Fruit fly (Drosophila melanogaster): ENCODE data around the gene ppk19.

The ppk19 gene

dm6 chr3R:29723048-29723656 is 50.9 kb downstream of the ppk19 start, which contains the start of gene Pcd (continued):
- TF ChIP-seq YL-1 (GFP tag; optimal IDR thresholded peaks at IDR 0.05) = peak; percentile 9
- no peak for TF ChIP-seq HmgD (GFP tag; optimal IDR thresholded peaks at IDR 0.05)
- 0 out of 2 replicates have a peak, but pooled peaks have one; percentile 27 for TF ChIP-seq CG17328 (GFP tag; IDR thresholded peaks at IDR 0.05)
- TF ChIP-seq CG10274 (GFP tag; optimal IDR thresholded peaks at IDR 0.05) = no peak
- TF ChIP-seq pho (GFP tag; optimal IDR thresholded peaks at IDR 0.05) = no peak
- peak; percentile 96 for TF ChIP-seq chinmo (GFP tag; IDR thresholded peaks at IDR 0.05; ENCODE audit: partially characterized antibody)
- peak; percentile 88 for TF ChIP-seq Dp (GFP tag; optimal IDR thresholded peaks at IDR 0.05)
- peak; percentile 7 for TF ChIP-seq Sin3A (optimal IDR thresholded peaks at IDR 0.05)
- TF ChIP-seq Abd-B (GFP tag; optimal IDR thresholded peaks at IDR 0.05) = no peak
- TF ChIP-seq CG14710 (tag; optimal IDR thresholded peaks at IDR 0.05) = peak; percentile 1
- TF ChIP-seq Adf1 (GFP tag; IDR thresholded peaks at IDR 0.05) = peak; percentile 42; the same call in 1 of the 2 replicates
- no peak for TF ChIP-seq HLH3B (GFP tag; IDR thresholded peaks at IDR 0.05)
- peak; percentile 77 for TF ChIP-seq CG15514 (GFP tag; optimal IDR thresholded peaks at IDR 0.05)
- no peak for TF ChIP-seq Hr78 (GFP tag; optimal IDR thresholded peaks at IDR 0.05)
- TF ChIP-seq Dbx (GFP tag; IDR thresholded peaks at IDR 0.05) = 0 out of 3 replicates have a peak, but pooled peaks have one; percentile 39
- no peak for TF ChIP-seq CG10321 (GFP tag; IDR thresholded peaks at IDR 0.05)
- peak; percentile 52 for TF ChIP-seq nom (GFP tag; optimal IDR thresholded peaks at IDR 0.05)
- TF ChIP-seq CG12769 (tag; optimal IDR thresholded peaks at IDR 0.05) = peak; percentile 71
- TF ChIP-seq CG14965 (GFP tag; optimal IDR thresholded peaks at IDR 0.05; ENCODE audit: borderline replicate concordance) = no peak
- peak; percentile 91 for TF ChIP-seq crol (GFP tag; IDR thresholded peaks at IDR 0.05)
- TF ChIP-seq CG10543 (GFP tag; optimal IDR thresholded peaks at IDR 0.05) = peak; percentile 43
- no peak for TF ChIP-seq luna (GFP tag; optimal IDR thresholded peaks at IDR 0.05)
- peak; percentile 31; the same call in 1 of the 2 replicates for TF ChIP-seq bbx (GFP tag; IDR thresholded peaks at IDR 0.05; ENCODE audit: partially characterized antibody)
- TF ChIP-seq br (optimal IDR thresholded peaks at IDR 0.05) = no peak
- peak; percentile 49; the same call in 1 of the 3 replicates for TF ChIP-seq CG34224 (GFP tag; IDR thresholded peaks at IDR 0.05; ENCODE audit: partially characterized antibody)
- TF ChIP-seq CG43689 (GFP tag; IDR thresholded peaks at IDR 0.05) = no peak
- TF ChIP-seq Ets97D (GFP tag; optimal IDR thresholded peaks at IDR 0.05) = no peak
- TF ChIP-seq sna (GFP tag; IDR thresholded peaks at IDR 0.05; ENCODE audit: partially characterized antibody) = peak; percentile 24; the same call in 1 of the 2 replicates
- TF ChIP-seq CG12299 (tag; optimal IDR thresholded peaks at IDR 0.05) = no peak
- no peak for TF ChIP-seq z (GFP tag; IDR thresholded peaks at IDR 0.05)
- TF ChIP-seq CG10147 (GFP tag; optimal IDR thresholded peaks at IDR 0.05) = no peak

All from whole organism, embryonic.